Worm (Caenorhabditis elegans) whole organism, L3 larva: ENCODE data around the gene rpia-1.
A peak's percentile ranks its signal among the peaks of the same experiment; 100 is the strongest.

Experiments
- ceh-82 ChIP-seq: fragments of 150-350 bp; optimal IDR thresholded peaks from 2 replicates; lab custom pipeline; 2014; ENCODE audit warnings: missing biosample characterization, missing genetic modification characterization
- egl-27 ChIP-seq: sonication (generic microtip); optimal IDR thresholded peaks from 4 replicates; lab custom pipeline; 2017; ENCODE audit warnings: missing biosample characterization, missing genetic modification reagents, missing genetic modification characterization
- jun-1 ChIP-seq: fragments of 150-350 bp; optimal IDR thresholded peaks from 2 replicates; lab custom pipeline; 2014; ENCODE audit warnings: missing biosample characterization, missing genetic modification reagents, missing genetic modification characterization
- lin-39 ChIP-seq: fragments of 150-350 bp; optimal IDR thresholded peaks from 2 replicates; lab custom pipeline; 2018; ENCODE audit warnings: missing biosample characterization, missing genetic modification reagents, missing genetic modification characterization
- nhr-77 ChIP-seq: fragments of 150-350 bp; optimal IDR thresholded peaks from 2 replicates; lab custom pipeline; 2014; ENCODE audit warnings: missing biosample characterization, missing genetic modification characterization
- pha-4 ChIP-seq: fragments of 150-350 bp; optimal IDR thresholded peaks from 2 replicates; lab custom pipeline; 2014; ENCODE audit warnings: missing biosample characterization, missing genetic modification reagents, missing genetic modification characterization
- pqm-1 ChIP-seq: fragments of 150-350 bp; optimal IDR thresholded peaks from 2 replicates; lab custom pipeline; 2017; ENCODE audit warnings: missing biosample characterization, missing genetic modification characterization, inconsistent platforms
- unc-62 ChIP-seq: fragments of 150-350 bp; sonication (generic microtip); optimal IDR thresholded peaks from 4 replicates; lab custom pipeline; 2014; ENCODE audit warnings: missing biosample characterization, missing genetic modification reagents, missing genetic modification characterization
- ztf-11 ChIP-seq: fragments of 150-350 bp; optimal IDR thresholded peaks from 2 replicates; lab custom pipeline; 2014; ENCODE audit warnings: missing biosample characterization, missing genetic modification characterization

DNA sequence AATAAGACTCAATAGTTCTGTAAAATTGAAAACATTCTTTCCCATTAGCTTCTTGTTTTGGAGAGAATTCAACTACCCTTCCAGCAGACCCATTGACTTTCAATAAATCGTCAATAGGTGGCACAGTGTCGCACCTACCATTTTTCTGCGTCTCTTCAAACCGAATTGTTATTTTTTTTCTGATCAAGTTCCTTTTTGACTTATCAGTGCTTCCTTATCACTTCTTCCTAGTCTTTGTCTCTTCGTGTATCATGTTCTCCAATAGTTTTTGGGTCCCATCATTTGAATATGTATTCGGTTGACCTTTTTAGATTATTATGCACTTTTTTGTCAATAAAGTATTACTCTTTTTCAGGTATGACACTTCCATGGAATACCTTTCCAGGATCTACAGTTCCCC is 15.0 kb upstream of the rpia-1 start, which contains the start of gene odd-1:
- peak; percentile 59 for TF ChIP-seq pqm-1 (tag; lab: Kevin White, UChicago)
- TF ChIP-seq jun-1 (tag; lab: Kevin White, UChicago), result no peak
- no peak for TF ChIP-seq nhr-77 (tag; lab: Kevin White, UChicago)
- no peak for TF ChIP-seq egl-27 (tag; lab: Kevin White, UChicago)
- TF ChIP-seq ceh-82 (tag; lab: Kevin White, UChicago), result no peak
- TF ChIP-seq unc-62 (GFP tag; lab: Kevin White, UChicago), result no peak
- TF ChIP-seq ztf-11 (tag; lab: Kevin White, UChicago), result no peak
- TF ChIP-seq pha-4 (tag; lab: Kevin White, UChicago), result peak; percentile 17
- no peak for TF ChIP-seq lin-39 (tag; lab: Kevin White, UChicago)
